1 fruit fly cellular context compared by ENCODE assay signal in genomic region chr3R:6416242-6416641, dm6.
TF ChIP-seq lines count a peak whose summit lies in the region.

No protein-coding gene starts in this region.

TF ChIP-seq in whole organism, embryonic, 481 proteins besides CTCF, POLR2A, EP300 and RAD21 (continued from another document and continues in another):
- TF ChIP-seq seq (GFP tag; IDR thresholded peaks at IDR 0.05; lab: Robert Waterston, UW) = peak; percentile 77
- peak; percentile 4 for TF ChIP-seq p53 (GFP tag; optimal IDR thresholded peaks at IDR 0.05; lab: Kevin White, UChicago)
- TF ChIP-seq CG12299 (tag; optimal IDR thresholded peaks at IDR 0.05; lab: Kevin White, UChicago) = peak; percentile 28
- TF ChIP-seq dpn (GFP tag; optimal IDR thresholded peaks at IDR 0.05; lab: Kevin White, UChicago) = peak; percentile 77 to 78
- TF ChIP-seq Bteb2 (GFP tag; optimal IDR thresholded peaks at IDR 0.05; lab: Kevin White, UChicago) = peak; percentile 66
- TF ChIP-seq Dp (GFP tag; optimal IDR thresholded peaks at IDR 0.05; lab: Kevin White, UChicago) = no peak
- TF ChIP-seq lilli (GFP tag; optimal IDR thresholded peaks at IDR 0.05; lab: Kevin White, UChicago) = peak; percentile 85
- TF ChIP-seq Med (GFP tag; lab: Kevin White, UChicago) = peak; percentile 98
- peak; percentile 60 for TF ChIP-seq fd3F (GFP tag; optimal IDR thresholded peaks at IDR 0.05; lab: Kevin White, UChicago)
- peak; percentile 76 for TF ChIP-seq Ptx1 (GFP tag; IDR thresholded peaks at IDR 0.05; lab: Robert Waterston, UW)
- peak; percentile 48 for TF ChIP-seq CG10267 (tag; optimal IDR thresholded peaks at IDR 0.05; lab: Kevin White, UChicago)
- TF ChIP-seq zf30C (GFP tag; optimal IDR thresholded peaks at IDR 0.05; lab: Kevin White, UChicago) = no peak
- peak; percentile 75; the same call in 2 of the 3 replicates for TF ChIP-seq otp (GFP tag; IDR thresholded peaks at IDR 0.05; lab: Robert Waterston, UW)
- no peak for TF ChIP-seq pita (GFP tag; optimal IDR thresholded peaks at IDR 0.05; lab: Kevin White, UChicago)
- TF ChIP-seq shn (GFP tag; optimal IDR thresholded peaks at IDR 0.05; lab: Kevin White, UChicago) = peak; percentile 66
- peak; percentile 58 for TF ChIP-seq Ssrp (tag; optimal IDR thresholded peaks at IDR 0.05; lab: Kevin White, UChicago)
- peak; percentile 87 for TF ChIP-seq CG14014 (GFP tag; IDR thresholded peaks at IDR 0.05; lab: Robert Waterston, UW)
- TF ChIP-seq bbx (GFP tag; IDR thresholded peaks at IDR 0.05; lab: Robert Waterston, UW; ENCODE audit: partially characterized antibody) = no peak
- no peak for TF ChIP-seq Trl (optimal IDR thresholded peaks at IDR 0.05; lab: Kevin White, UChicago)
- TF ChIP-seq Trl (GFP tag; optimal IDR thresholded peaks at IDR 0.05; lab: Kevin White, UChicago) = peak; percentile 73
- TF ChIP-seq prd (optimal IDR thresholded peaks at IDR 0.05; lab: Kevin White, UChicago) = no peak
- TF ChIP-seq prd (GFP tag; IDR thresholded peaks at IDR 0.05; lab: Robert Waterston, UW) = peak; percentile 80
- peak; percentile 50 for TF ChIP-seq CG11398 (GFP tag; optimal IDR thresholded peaks at IDR 0.05; lab: Kevin White, UChicago)
- no peak for TF ChIP-seq salm (tag; optimal IDR thresholded peaks at IDR 0.05; lab: Kevin White, UChicago)
- peak; percentile 6 for TF ChIP-seq CG8281 (tag; optimal IDR thresholded peaks at IDR 0.05; lab: Kevin White, UChicago)
- TF ChIP-seq HHEX (GFP tag; optimal IDR thresholded peaks at IDR 0.05; lab: Kevin White, UChicago) = peak; percentile 81
- TF ChIP-seq CG17186 (GFP tag; optimal IDR thresholded peaks at IDR 0.05; lab: Kevin White, UChicago) = no peak
- peak; percentile 76 for TF ChIP-seq Aef1 (GFP tag; IDR thresholded peaks at IDR 0.05; lab: Robert Waterston, UW)
- no peak for TF ChIP-seq H15 (GFP tag; IDR thresholded peaks at IDR 0.05; lab: Robert Waterston, UW)
- peak; percentile 47 for TF ChIP-seq B-H2 (GFP tag; optimal IDR thresholded peaks at IDR 0.05; lab: Kevin White, UChicago)
- peak; percentile 48 for TF ChIP-seq CG16863 (GFP tag; optimal IDR thresholded peaks at IDR 0.05; lab: Kevin White, UChicago)
- TF ChIP-seq bab2 (GFP tag; optimal IDR thresholded peaks at IDR 0.05; lab: Kevin White, UChicago) = peak; percentile 67
- no peak for TF ChIP-seq Vsx1 (GFP tag; optimal IDR thresholded peaks at IDR 0.05; lab: Kevin White, UChicago)
- peak in 1 of 2 experiments; percentile 18 for TF ChIP-seq Eip74EF (GFP tag; optimal IDR thresholded peaks at IDR 0.05; lab: Kevin White, UChicago)
- TF ChIP-seq sqz (GFP tag; optimal IDR thresholded peaks at IDR 0.05; lab: Kevin White, UChicago) = no peak
- peak; percentile 91 for TF ChIP-seq Hand (GFP tag; optimal IDR thresholded peaks at IDR 0.05; lab: Kevin White, UChicago)
- no peak for TF ChIP-seq HmgD (GFP tag; optimal IDR thresholded peaks at IDR 0.05; lab: Kevin White, UChicago)
- peak; percentile 84 for TF ChIP-seq CG11456 (GFP tag; IDR thresholded peaks at IDR 0.05; lab: Robert Waterston, UW)
- TF ChIP-seq CG11695 (GFP tag; IDR thresholded peaks at IDR 0.05; lab: Robert Waterston, UW) = peak; percentile 82
- TF ChIP-seq Optix (GFP tag; IDR thresholded peaks at IDR 0.05; lab: Robert Waterston, UW) = peak; percentile 77; the same call in 2 of the 3 replicates
- TF ChIP-seq CG3726 (GFP tag; IDR thresholded peaks at IDR 0.05; lab: Robert Waterston, UW) = peak; percentile 58; the same call in 1 of the 3 replicates
- TF ChIP-seq CG16779 (GFP tag; IDR thresholded peaks at IDR 0.05; lab: Robert Waterston, UW) = no peak
- TF ChIP-seq CG7357 (GFP tag; IDR thresholded peaks at IDR 0.05; lab: Robert Waterston, UW) = peak; percentile 79
- TF ChIP-seq Mad (GFP tag; optimal IDR thresholded peaks at IDR 0.05; lab: Kevin White, UChicago) = peak; percentile 63
- peak; percentile 79 for TF ChIP-seq CG14441 (GFP tag; IDR thresholded peaks at IDR 0.05; lab: Robert Waterston, UW)
- peak; percentile 35 for TF ChIP-seq disco-r (GFP tag; optimal IDR thresholded peaks at IDR 0.05; lab: Kevin White, UChicago)
- TF ChIP-seq CkIIα-i1 (GFP tag; IDR thresholded peaks at IDR 0.05; lab: Robert Waterston, UW) = no peak
- TF ChIP-seq crp (GFP tag; optimal IDR thresholded peaks at IDR 0.05; lab: Kevin White, UChicago) = peak in 1 of 2 experiments; percentile 24
- TF ChIP-seq ERR (GFP tag; optimal IDR thresholded peaks at IDR 0.05; lab: Kevin White, UChicago) = peak; percentile 70
- TF ChIP-seq CG11247 (GFP tag; IDR thresholded peaks at IDR 0.05; lab: Robert Waterston, UW) = peak; percentile 63; the same call in 1 of the 2 replicates
- peak; percentile 67 for TF ChIP-seq chn (GFP tag; optimal IDR thresholded peaks at IDR 0.05; lab: Kevin White, UChicago)
- TF ChIP-seq CG33213 (GFP tag; optimal IDR thresholded peaks at IDR 0.05; lab: Kevin White, UChicago) = peak; percentile 45
- TF ChIP-seq CG30403 (GFP tag; optimal IDR thresholded peaks at IDR 0.05; lab: Kevin White, UChicago) = peak; percentile 55
- TF ChIP-seq CG2889 (GFP tag; IDR thresholded peaks at IDR 0.05; lab: Robert Waterston, UW) = peak; percentile 68; the same call in 1 of the 3 replicates
- TF ChIP-seq CG11093 (GFP tag; IDR thresholded peaks at IDR 0.05; lab: Robert Waterston, UW) = peak; percentile 46; the same call in 1 of the 3 replicates
- TF ChIP-seq CG3407 (GFP tag; optimal IDR thresholded peaks at IDR 0.05; lab: Kevin White, UChicago) = peak; percentile 35
- TF ChIP-seq knrl (GFP tag; IDR thresholded peaks at IDR 0.05; lab: Robert Waterston, UW; ENCODE audit: partially characterized antibody) = no peak
- TF ChIP-seq sna (GFP tag; IDR thresholded peaks at IDR 0.05; lab: Robert Waterston, UW; ENCODE audit: partially characterized antibody) = no peak
- TF ChIP-seq CG16815 (GFP tag; optimal IDR thresholded peaks at IDR 0.05; lab: Kevin White, UChicago) = peak; percentile 46
- no peak for TF ChIP-seq CG10431 (GFP tag; optimal IDR thresholded peaks at IDR 0.05; lab: Kevin White, UChicago)
- TF ChIP-seq CG2120 (GFP tag; optimal IDR thresholded peaks at IDR 0.05; lab: Kevin White, UChicago) = peak; percentile 90
- TF ChIP-seq E2f2 (GFP tag; IDR thresholded peaks at IDR 0.05; lab: Robert Waterston, UW) = peak; percentile 48; the same call in 1 of the 2 replicates
- TF ChIP-seq CG10147 (GFP tag; optimal IDR thresholded peaks at IDR 0.05; lab: Kevin White, UChicago) = peak; percentile 71
- TF ChIP-seq chif (GFP tag; optimal IDR thresholded peaks at IDR 0.05; lab: Kevin White, UChicago) = peak; percentile 29 to 35
- peak; percentile 52 for TF ChIP-seq kay (GFP tag; optimal IDR thresholded peaks at IDR 0.05; lab: Kevin White, UChicago)
- TF ChIP-seq Antp (GFP tag; optimal IDR thresholded peaks at IDR 0.05; lab: Kevin White, UChicago) = peak; percentile 83
- no peak for TF ChIP-seq stwl (tag; optimal IDR thresholded peaks at IDR 0.05; lab: Kevin White, UChicago)
- peak; percentile 18 for TF ChIP-seq CG10462 (GFP tag; optimal IDR thresholded peaks at IDR 0.05; lab: Kevin White, UChicago)
- TF ChIP-seq CG15073 (GFP tag; optimal IDR thresholded peaks at IDR 0.05; lab: Kevin White, UChicago) = no peak
- peak; percentile 35 for TF ChIP-seq CG11723 (GFP tag; optimal IDR thresholded peaks at IDR 0.05; lab: Kevin White, UChicago)
- TF ChIP-seq CG12155 (GFP tag; optimal IDR thresholded peaks at IDR 0.05; lab: Kevin White, UChicago) = peak; percentile 66
- TF ChIP-seq onecut (GFP tag; IDR thresholded peaks at IDR 0.05; lab: Robert Waterston, UW) = peak; percentile 75
- TF ChIP-seq CG11504 (tag; optimal IDR thresholded peaks at IDR 0.05; lab: Kevin White, UChicago) = peak; percentile 78
- peak; percentile 82 for TF ChIP-seq CrebB (tag; optimal IDR thresholded peaks at IDR 0.05; lab: Kevin White, UChicago)
- TF ChIP-seq CG34422 (GFP tag; IDR thresholded peaks at IDR 0.05; lab: Robert Waterston, UW) = peak; percentile 89
- peak; percentile 78 for TF ChIP-seq Dad (GFP tag; optimal IDR thresholded peaks at IDR 0.05; lab: Kevin White, UChicago)
- TF ChIP-seq Oaz (GFP tag; IDR thresholded peaks at IDR 0.05; lab: Robert Waterston, UW) = peak; percentile 60; the same call in 1 of the 2 replicates
- peak; percentile 54; the same call in 1 of the 2 replicates for TF ChIP-seq peb (GFP tag; IDR thresholded peaks at IDR 0.05; lab: Robert Waterston, UW)
- peak; percentile 36 for TF ChIP-seq tx (GFP tag; optimal IDR thresholded peaks at IDR 0.05; lab: Kevin White, UChicago)
- TF ChIP-seq CG32772 (GFP tag; IDR thresholded peaks at IDR 0.05; lab: Robert Waterston, UW) = peak; percentile 70
- peak; percentile 75 for TF ChIP-seq mam (GFP tag; optimal IDR thresholded peaks at IDR 0.05; lab: Kevin White, UChicago)
- peak; percentile 58 for TF ChIP-seq CG10959 (GFP tag; IDR thresholded peaks at IDR 0.05; lab: Robert Waterston, UW)
- peak; percentile 83 for TF ChIP-seq schlank (tag; optimal IDR thresholded peaks at IDR 0.05; lab: Kevin White, UChicago)
- peak; percentile 64 for TF ChIP-seq Lim3 (GFP tag; IDR thresholded peaks at IDR 0.05; lab: Robert Waterston, UW)
- TF ChIP-seq CG12659 (GFP tag; optimal IDR thresholded peaks at IDR 0.05; lab: Kevin White, UChicago) = peak; percentile 71
- TF ChIP-seq CG4360 (GFP tag; IDR thresholded peaks at IDR 0.05; lab: Robert Waterston, UW) = peak; percentile 70
- TF ChIP-seq eve (GFP tag; optimal IDR thresholded peaks at IDR 0.05; lab: Kevin White, UChicago) = peak in 1 of 2 experiments; percentile 53
- no peak for TF ChIP-seq unc-4 (GFP tag; IDR thresholded peaks at IDR 0.05; lab: Robert Waterston, UW; ENCODE audit: partially characterized antibody)
- TF ChIP-seq nerfin-1 (tag; optimal IDR thresholded peaks at IDR 0.05; lab: Kevin White, UChicago) = peak; percentile 22
- TF ChIP-seq ara (GFP tag; IDR thresholded peaks at IDR 0.05; lab: Robert Waterston, UW) = peak; percentile 70; the same call in 1 of the 2 replicates
- peak; percentile 42 for TF ChIP-seq Six4 (GFP tag; optimal IDR thresholded peaks at IDR 0.05; lab: Kevin White, UChicago)
- TF ChIP-seq caup (GFP tag; optimal IDR thresholded peaks at IDR 0.05; lab: Kevin White, UChicago; ENCODE audit: severe bottlenecking) = peak; percentile 85
- peak; percentile 58 for TF ChIP-seq Atf-2 (GFP tag; optimal IDR thresholded peaks at IDR 0.05; lab: Kevin White, UChicago)
- TF ChIP-seq Max (GFP tag; optimal IDR thresholded peaks at IDR 0.05; lab: Kevin White, UChicago) = peak; percentile 52
- no peak; the same call in 1 of the 2 replicates for TF ChIP-seq CG11085 (GFP tag; IDR thresholded peaks at IDR 0.05; lab: Robert Waterston, UW)
- TF ChIP-seq Myb (GFP tag; optimal IDR thresholded peaks at IDR 0.05; lab: Kevin White, UChicago) = peak; percentile 55
- no peak for TF ChIP-seq CG43689 (GFP tag; IDR thresholded peaks at IDR 0.05; lab: Robert Waterston, UW)
- no peak for TF ChIP-seq grn (GFP tag; optimal IDR thresholded peaks at IDR 0.05; lab: Kevin White, UChicago)
- TF ChIP-seq so (GFP tag; IDR thresholded peaks at IDR 0.05; lab: Robert Waterston, UW) = peak; percentile 66; the same call in 1 of the 3 replicates
- TF ChIP-seq h (optimal IDR thresholded peaks at IDR 0.05; lab: Kevin White, UChicago) = no peak
- TF ChIP-seq CG7963 (GFP tag; IDR thresholded peaks at IDR 0.05; lab: Robert Waterston, UW; ENCODE audit: partially characterized antibody) = no peak
- TF ChIP-seq repo (GFP tag; optimal IDR thresholded peaks at IDR 0.05; lab: Kevin White, UChicago) = peak; percentile 33
- no peak for TF ChIP-seq Stat92E (GFP tag; optimal IDR thresholded peaks at IDR 0.05; lab: Kevin White, UChicago)
- peak; percentile 35 for TF ChIP-seq run (tag; optimal IDR thresholded peaks at IDR 0.05; lab: Kevin White, UChicago)
- no peak for TF ChIP-seq CG2129 (GFP tag; IDR thresholded peaks at IDR 0.05; lab: Robert Waterston, UW; ENCODE audit: partially characterized antibody)
- peak; percentile 69 for TF ChIP-seq Sox102F (GFP tag; optimal IDR thresholded peaks at IDR 0.05; lab: Kevin White, UChicago)
- peak; percentile 80 for TF ChIP-seq row (GFP tag; IDR thresholded peaks at IDR 0.05; lab: Robert Waterston, UW)
- peak; percentile 74 for TF ChIP-seq CG17612 (GFP tag; IDR thresholded peaks at IDR 0.05; lab: Robert Waterston, UW)
- TF ChIP-seq CG5953 (GFP tag; IDR thresholded peaks at IDR 0.05; lab: Robert Waterston, UW) = peak; percentile 75
- TF ChIP-seq CG4282 (GFP tag; optimal IDR thresholded peaks at IDR 0.05; lab: Kevin White, UChicago) = peak; percentile 24
- TF ChIP-seq CG9727 (GFP tag; optimal IDR thresholded peaks at IDR 0.05; lab: Kevin White, UChicago) = peak; percentile 74
- TF ChIP-seq D19B (GFP tag; optimal IDR thresholded peaks at IDR 0.05; lab: Kevin White, UChicago) = peak; percentile 65
- peak; percentile 61; the same call in 2 of the 3 replicates for TF ChIP-seq sr (GFP tag; IDR thresholded peaks at IDR 0.05; lab: Robert Waterston, UW)
- no peak for TF ChIP-seq ftz-f1 (GFP tag; optimal IDR thresholded peaks at IDR 0.05; lab: Kevin White, UChicago)
- peak; percentile 57 for TF ChIP-seq ash1 (GFP tag; optimal IDR thresholded peaks at IDR 0.05; lab: Kevin White, UChicago)
- TF ChIP-seq CG18599 (GFP tag; optimal IDR thresholded peaks at IDR 0.05; lab: Kevin White, UChicago) = peak; percentile 97
- TF ChIP-seq psq (GFP tag; optimal IDR thresholded peaks at IDR 0.05; lab: Kevin White, UChicago) = no peak
- no peak for TF ChIP-seq trem (tag; optimal IDR thresholded peaks at IDR 0.05; lab: Kevin White, UChicago)
- peak; percentile 80 for TF ChIP-seq wdn (GFP tag; IDR thresholded peaks at IDR 0.05; lab: Robert Waterston, UW)
- no peak for TF ChIP-seq fd64A (GFP tag; optimal IDR thresholded peaks at IDR 0.05; lab: Kevin White, UChicago)
- TF ChIP-seq Sry-δ (GFP tag; optimal IDR thresholded peaks at IDR 0.05; lab: Kevin White, UChicago) = peak; percentile 10
- no peak for TF ChIP-seq pfk (GFP tag; optimal IDR thresholded peaks at IDR 0.05; lab: Kevin White, UChicago)
- TF ChIP-seq Dip3 (GFP tag; optimal IDR thresholded peaks at IDR 0.05; lab: Kevin White, UChicago) = peak; percentile 73
- peak; percentile 52 for TF ChIP-seq CG2875 (GFP tag; optimal IDR thresholded peaks at IDR 0.05; lab: Kevin White, UChicago)
- TF ChIP-seq Hr3 (GFP tag; optimal IDR thresholded peaks at IDR 0.05; lab: Kevin White, UChicago) = peak; percentile 51
- TF ChIP-seq CG7987 (GFP tag; optimal IDR thresholded peaks at IDR 0.05; lab: Kevin White, UChicago) = peak; percentile 42
- TF ChIP-seq lbe (GFP tag; optimal IDR thresholded peaks at IDR 0.05; lab: Kevin White, UChicago) = no peak
- TF ChIP-seq CG2202 (tag; optimal IDR thresholded peaks at IDR 0.05; lab: Kevin White, UChicago) = no peak
- TF ChIP-seq da (GFP tag; optimal IDR thresholded peaks at IDR 0.05; lab: Kevin White, UChicago) = no peak
- no peak for TF ChIP-seq CG33557 (GFP tag; optimal IDR thresholded peaks at IDR 0.05; lab: Kevin White, UChicago)
- peak; percentile 78 for TF ChIP-seq sisA (GFP tag; IDR thresholded peaks at IDR 0.05; lab: Robert Waterston, UW)
